Worm (Caenorhabditis elegans): ENCODE results near the gene tpan-1.

Gene tpan-1

DNA sequence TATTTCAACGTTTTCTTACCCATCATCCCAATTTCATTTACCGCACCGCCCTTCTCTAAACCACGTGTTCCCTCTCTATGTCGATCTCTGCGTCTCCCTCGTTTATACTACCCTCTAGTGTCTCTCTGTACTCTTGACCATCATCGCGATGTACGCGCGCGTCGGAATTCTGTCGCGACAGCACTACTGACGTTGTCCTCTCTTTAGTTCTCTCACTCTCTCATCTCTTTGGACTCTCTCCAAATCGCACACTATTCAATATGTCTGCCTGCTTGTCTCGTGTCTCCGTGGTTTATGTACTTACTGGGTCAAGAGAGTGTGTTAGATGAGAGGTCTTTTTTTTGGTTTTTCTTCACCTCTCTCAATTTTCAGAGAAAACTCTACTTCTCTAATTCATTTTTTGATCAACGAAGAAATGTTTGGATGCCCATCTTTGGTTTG is 11.0 kb upstream of the tpan-1 start:
- peak; percentile 92 for TF ChIP-seq hpl-2 (GFP tag; optimal IDR thresholded peaks at IDR 0.05)
- TF ChIP-seq fkh-10 (GFP tag; optimal IDR thresholded peaks at IDR 0.05) = peak; percentile 98
- TF ChIP-seq nhr-71 (tag; optimal IDR thresholded peaks at IDR 0.05) = peak; percentile 100
- peak; percentile 95 for TF ChIP-seq lin-13 (GFP tag; optimal IDR thresholded peaks at IDR 0.05)
- TF ChIP-seq mab-9 (GFP tag; IDR thresholded peaks at IDR 0.05) = peak; percentile 95
- TF ChIP-seq ceh-82 (tag; optimal IDR thresholded peaks at IDR 0.05) = peak; percentile 90 to 95 (median 92)
- peak; percentile 99 to 100 for TF ChIP-seq mdl-1 (tag; optimal IDR thresholded peaks at IDR 0.05)
- TF ChIP-seq ztf-4 (tag; optimal IDR thresholded peaks at IDR 0.05) = peak; percentile 97
- peak; percentile 99 for TF ChIP-seq unc-86 (tag; optimal IDR thresholded peaks at IDR 0.05)
- TF ChIP-seq C16A3.4 (tag; optimal IDR thresholded peaks at IDR 0.05) = peak; percentile 97
- TF ChIP-seq hlh-4 (tag; optimal IDR thresholded peaks at IDR 0.05) = no peak
- peak; percentile 95 for TF ChIP-seq ceh-88 (GFP tag; IDR thresholded peaks at IDR 0.05)
- TF ChIP-seq pax-3 (tag; optimal IDR thresholded peaks at IDR 0.05) = peak; percentile 98
- peak; percentile 98 for TF ChIP-seq unc-130 (tag; optimal IDR thresholded peaks at IDR 0.05)
- TF ChIP-seq C34B4.2 (tag; optimal IDR thresholded peaks at IDR 0.05) = peak; percentile 58
- peak; percentile 93 for TF ChIP-seq isw-1 (GFP tag; IDR thresholded peaks at IDR 0.05)
- peak; percentile 64; the same call in 1 of the 2 replicates for TF ChIP-seq unc-98 (GFP tag; IDR thresholded peaks at IDR 0.05)
- peak; percentile 41 for TF ChIP-seq Y116A8C.19 (tag; optimal IDR thresholded peaks at IDR 0.05; ENCODE audit: borderline replicate concordance)
- TF ChIP-seq nhr-12 (tag; optimal IDR thresholded peaks at IDR 0.05) = no peak
- TF ChIP-seq lin-15B (tag; optimal IDR thresholded peaks at IDR 0.05) = peak; percentile 40
- peak; percentile 75 for TF ChIP-seq ama-1 (optimal IDR thresholded peaks at IDR 0.05)
- TF ChIP-seq zip-4 (GFP tag; optimal IDR thresholded peaks at IDR 0.05) = peak; percentile 91
- peak; percentile 85 for TF ChIP-seq elt-2 (tag; optimal IDR thresholded peaks at IDR 0.05)
- TF ChIP-seq fkh-4 (tag; optimal IDR thresholded peaks at IDR 0.05; ENCODE audit: borderline replicate concordance) = peak; percentile 83
- peak; percentile 93 for TF ChIP-seq grh-1 (GFP tag; IDR thresholded peaks at IDR 0.05)
- TF ChIP-seq ceh-8 (GFP tag; optimal IDR thresholded peaks at IDR 0.05) = peak; percentile 96
- peak; percentile 89 for TF ChIP-seq C04F5.9 (tag; optimal IDR thresholded peaks at IDR 0.05)
- TF ChIP-seq hlh-17 (GFP tag; optimal IDR thresholded peaks at IDR 0.05; ENCODE audit: borderline replicate concordance) = no peak
- TF ChIP-seq lin-14 (GFP tag; optimal IDR thresholded peaks at IDR 0.05) = peak; percentile 100
- peak; percentile 88 to 96 for TF ChIP-seq efl-1 (optimal IDR thresholded peaks at IDR 0.05)
- peak; percentile 61 to 96 for TF ChIP-seq efl-1 (GFP tag; optimal IDR thresholded peaks at IDR 0.05 in 1 of 2)
- peak; percentile 59 for TF ChIP-seq ceh-63 (GFP tag; optimal IDR thresholded peaks at IDR 0.05)
- TF ChIP-seq nhr-47 (tag; optimal IDR thresholded peaks at IDR 0.05) = peak; percentile 99
- TF ChIP-seq unc-62 (GFP tag; optimal IDR thresholded peaks at IDR 0.05) = no peak
- no peak for TF ChIP-seq nhr-76 (tag; optimal IDR thresholded peaks at IDR 0.05)
- TF ChIP-seq nhr-20 (tag; optimal IDR thresholded peaks at IDR 0.05) = peak; percentile 100
- TF ChIP-seq nhr-11 (tag; optimal IDR thresholded peaks at IDR 0.05) = peak; percentile 93
- peak; percentile 94 for TF ChIP-seq sox-4 (tag; optimal IDR thresholded peaks at IDR 0.05)
- peak; percentile 99 for TF ChIP-seq tbx-2 (tag; optimal IDR thresholded peaks at IDR 0.05)
- peak; percentile 73 for TF ChIP-seq snpc-4 (tag; optimal IDR thresholded peaks at IDR 0.05)
- peak; percentile 94 for TF ChIP-seq irx-1 (tag; optimal IDR thresholded peaks at IDR 0.05)
- TF ChIP-seq rnt-1 (tag; optimal IDR thresholded peaks at IDR 0.05) = peak; percentile 94
- TF ChIP-seq nhr-77 (tag; optimal IDR thresholded peaks at IDR 0.05) = peak; percentile 97
- no peak for TF ChIP-seq tlp-1 (tag; optimal IDR thresholded peaks at IDR 0.05)
- peak; percentile 77 for TF ChIP-seq aha-1 (tag; optimal IDR thresholded peaks at IDR 0.05)
- peak; percentile 95 for TF ChIP-seq sup-37 (GFP tag; optimal IDR thresholded peaks at IDR 0.05)
- TF ChIP-seq nhr-19 (GFP tag; conservative IDR thresholded peaks at IDR 0.05) = peak; percentile 100
- peak; percentile 98 for TF ChIP-seq mep-1 (tag; optimal IDR thresholded peaks at IDR 0.05)
- TF ChIP-seq ces-1 (GFP tag; optimal IDR thresholded peaks at IDR 0.05) = peak; percentile 66
- no peak for TF ChIP-seq alr-1 (tag; optimal IDR thresholded peaks at IDR 0.05; ENCODE audit: borderline replicate concordance)
- peak in 4 of 6 experiments; percentile 48 to 92 (median 86) for TF ChIP-seq elt-3 (tag; optimal IDR thresholded peaks at IDR 0.05)
- TF ChIP-seq xbp-1 (tag; optimal IDR thresholded peaks at IDR 0.05) = peak; percentile 99
- peak; percentile 99 for TF ChIP-seq dsc-1 (tag; optimal IDR thresholded peaks at IDR 0.05)

Measured in whole organism, L1 larva.